Worm (Caenorhabditis elegans): ENCODE data around the gene tyra-3.

The tyra-3 gene

DNA sequence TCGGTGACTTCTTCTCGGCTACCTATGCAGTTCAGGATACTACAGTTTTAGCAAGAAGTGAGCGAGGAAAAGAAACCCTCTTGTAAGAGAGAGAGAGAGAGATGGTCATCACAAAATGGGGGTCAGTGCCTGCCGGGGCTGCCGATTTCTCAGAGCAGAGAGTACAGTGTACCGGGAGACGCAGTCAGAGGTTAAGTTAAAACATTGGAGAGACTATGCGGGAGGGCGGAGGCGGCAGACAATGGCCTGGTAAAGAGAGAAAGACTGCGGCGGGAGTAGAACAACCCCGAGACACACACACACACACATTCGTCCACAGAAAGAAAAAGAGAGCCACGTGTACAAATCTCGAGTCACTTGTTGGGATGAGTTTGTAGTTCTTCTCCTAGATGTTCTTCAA lies 23.6 kb downstream of the tyra-3 start (continued):
- TF ChIP-seq ztf-11 (tag; optimal IDR thresholded peaks at IDR 0.05) = peak in 1 of 2 experiments; percentile 9
- TF ChIP-seq grh-1 (GFP tag; IDR thresholded peaks at IDR 0.05) = 0 out of 2 replicates have a peak, but pooled peaks have one; percentile 34
- TF ChIP-seq tbx-2 (tag; optimal IDR thresholded peaks at IDR 0.05) = peak; percentile 58

- peak; percentile 2 for TF ChIP-seq nhr-85 (tag)
- TF ChIP-seq rnt-1 (tag; optimal IDR thresholded peaks at IDR 0.05) = peak; percentile 47
- TF ChIP-seq blmp-1 (tag; optimal IDR thresholded peaks at IDR 0.05) = peak; percentile 91
- no peak for TF ChIP-seq Y116A8C.19 (tag; optimal IDR thresholded peaks at IDR 0.05; ENCODE audit: borderline replicate concordance)
- TF ChIP-seq lsy-2 (tag; optimal IDR thresholded peaks at IDR 0.05) = peak in 1 of 2 experiments; percentile 19
- TF ChIP-seq lin-39 (tag; optimal IDR thresholded peaks at IDR 0.05) = no peak
- peak; percentile 20 for TF ChIP-seq xbp-1 (tag; optimal IDR thresholded peaks at IDR 0.05)
- TF ChIP-seq tbx-2 (tag; optimal IDR thresholded peaks at IDR 0.05) = no peak
Measured at ce11 chrX:4972039-4972581, 24.3 kb downstream of the tyra-3 start.

DNA sequence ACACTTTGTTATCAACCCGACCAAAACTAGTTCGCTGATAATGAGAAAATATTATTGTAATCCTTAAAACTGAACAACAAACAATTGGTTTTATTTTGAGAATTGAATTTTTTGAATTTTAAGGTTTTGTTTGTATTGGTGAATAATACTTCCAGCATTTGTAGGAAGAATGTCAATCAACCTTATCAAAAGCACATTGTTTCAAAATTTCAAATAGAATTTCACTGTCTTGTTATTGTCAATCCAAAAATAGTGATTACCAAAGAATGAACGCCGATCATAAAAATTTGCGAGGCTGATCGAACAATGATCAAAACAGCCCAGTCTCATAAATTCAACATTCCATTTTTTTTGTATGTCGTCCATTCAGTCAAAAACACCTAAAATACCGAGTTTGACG lies 26.6 kb downstream of the tyra-3 start:
- TF ChIP-seq ama-1 (optimal IDR thresholded peaks at IDR 0.05) (no peak), efl-1 (optimal IDR thresholded peaks at IDR 0.05) (no peak), efl-1 (GFP tag; optimal IDR thresholded peaks at IDR 0.05 in 1 of 2) (peak in 1 of 2 experiments; percentile 28), alr-1 (tag; optimal IDR thresholded peaks at IDR 0.05; ENCODE audit: borderline replicate concordance) (no peak), blmp-1 (tag; optimal IDR thresholded peaks at IDR 0.05) (peak; percentile 23)

- TF ChIP-seq egl-13 (tag; optimal IDR thresholded peaks at IDR 0.05) (no peak), aly-2 (tag; optimal IDR thresholded peaks at IDR 0.05) (no peak), rnt-1 (tag; optimal IDR thresholded peaks at IDR 0.05) (no peak), zip-4 (GFP tag; optimal IDR thresholded peaks at IDR 0.05) (no peak), egl-27 (tag; optimal IDR thresholded peaks at IDR 0.05) (no peak), sup-37 (GFP tag; optimal IDR thresholded peaks at IDR 0.05) (no peak), nhr-85 (tag) (no peak), tbx-2 (tag; optimal IDR thresholded peaks at IDR 0.05) (no peak), lin-14 (GFP tag; optimal IDR thresholded peaks at IDR 0.05) (no peak), vab-15 (tag; optimal IDR thresholded peaks at IDR 0.05) (no peak), pqm-1 (tag; optimal IDR thresholded peaks at IDR 0.05) (no peak), C16A3.4 (tag; optimal IDR thresholded peaks at IDR 0.05) (no peak), mep-1 (tag; optimal IDR thresholded peaks at IDR 0.05) (no peak), lin-35 (GFP tag; optimal IDR thresholded peaks at IDR 0.05) (no peak)
Measured at ce11 chrX:4976530-4976929, 28.7 kb downstream of the tyra-3 start, which contains the start of gene lfi-1. Gene lfi-1, plus strand, starts transcription at chrX:4976830.

ce11 chrX:4978103-4978502 lies 30.3 kb downstream of the tyra-3 start:
- no peak for TF ChIP-seq tlp-1 (tag; optimal IDR thresholded peaks at IDR 0.05)
- TF ChIP-seq tbx-2 (tag; optimal IDR thresholded peaks at IDR 0.05) = no peak
- no peak for TF ChIP-seq nhr-11 (tag; optimal IDR thresholded peaks at IDR 0.05)
- TF ChIP-seq pag-3 (tag; optimal IDR thresholded peaks at IDR 0.05; ENCODE audit: borderline replicate concordance, insufficient read depth) = no peak
- no peak for TF ChIP-seq C34B4.2 (tag; optimal IDR thresholded peaks at IDR 0.05)
- TF ChIP-seq mep-1 (tag; optimal IDR thresholded peaks at IDR 0.05) = no peak
- TF ChIP-seq grh-1 (GFP tag; IDR thresholded peaks at IDR 0.05) = no peak
- no peak for TF ChIP-seq lin-15B (tag; optimal IDR thresholded peaks at IDR 0.05)
- no peak for TF ChIP-seq aly-2 (tag; optimal IDR thresholded peaks at IDR 0.05)
- TF ChIP-seq ces-1 (GFP tag; optimal IDR thresholded peaks at IDR 0.05) = no peak
- no peak for TF ChIP-seq efl-3 (GFP tag; optimal IDR thresholded peaks at IDR 0.05)
- no peak for TF ChIP-seq nhr-85 (tag)
- no peak for TF ChIP-seq zag-1 (tag; optimal IDR thresholded peaks at IDR 0.05)
- TF ChIP-seq xbp-1 (tag; optimal IDR thresholded peaks at IDR 0.05) = no peak
